Fruit fly (Drosophila melanogaster): ENCODE results near the gene Blos4.

DNA sequence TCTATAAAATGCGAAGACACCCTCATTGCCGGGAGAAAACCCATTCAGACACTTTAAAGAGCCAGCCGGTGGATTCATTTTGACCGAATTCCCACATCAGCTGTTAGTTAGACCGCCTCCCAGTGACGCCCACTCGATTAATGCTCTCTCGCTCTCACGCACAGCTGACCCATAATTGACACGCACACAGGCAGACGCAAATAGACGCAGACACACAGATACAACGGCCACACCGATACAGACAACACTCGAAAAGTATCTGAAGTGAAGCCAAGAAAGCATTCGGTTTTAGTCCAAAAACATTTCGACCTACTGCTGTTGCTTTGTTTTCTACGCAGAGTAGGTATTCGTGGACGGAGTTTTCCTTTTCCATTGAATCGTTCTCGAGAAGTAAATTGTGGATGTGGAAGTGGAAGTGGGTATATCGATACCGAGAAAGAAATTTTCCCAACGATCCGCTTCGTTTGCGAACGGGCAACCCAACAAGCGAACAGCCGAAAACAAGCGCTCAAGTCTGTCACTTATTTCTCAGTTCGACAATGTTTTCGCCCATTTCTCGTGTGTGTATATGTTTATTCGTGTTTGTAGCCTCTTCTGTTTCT, 18.7 kb upstream of the Blos4 start:
- TF ChIP-seq CG8478 (optimal IDR thresholded peaks at IDR 0.05) (no peak), EcR (GFP tag; optimal IDR thresholded peaks at IDR 0.05) (no peak), pan (optimal IDR thresholded peaks at IDR 0.05) (no peak), usp (GFP tag; optimal IDR thresholded peaks at IDR 0.05) (no peak), psq (optimal IDR thresholded peaks at IDR 0.05) (no peak)

All from whole organism.